Worm (Caenorhabditis elegans): ENCODE data around the gene H20J04.9.

DNA sequence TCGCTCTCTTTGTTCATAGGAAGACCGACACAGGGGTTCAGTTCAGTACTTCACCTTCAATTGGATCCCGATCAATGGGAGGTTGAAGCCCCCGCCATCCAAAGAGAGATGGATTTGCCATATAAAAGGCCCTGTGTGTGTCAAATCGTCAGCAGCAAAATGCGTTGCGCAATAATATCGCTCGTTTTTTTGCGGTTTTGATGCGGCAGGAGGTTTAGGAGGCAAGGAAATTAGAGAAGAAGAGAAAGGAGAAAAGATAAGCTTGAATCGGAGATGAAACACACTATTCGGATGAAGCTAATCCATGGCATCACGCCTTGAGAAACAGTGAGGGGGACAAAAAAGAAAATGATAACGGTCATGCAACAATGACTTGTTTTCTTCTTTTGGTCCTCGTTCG is 43.5 kb downstream of the H20J04.9 start:
- TF ChIP-seq nhr-77 (tag; optimal IDR thresholded peaks at IDR 0.05) (no peak), nhr-12 (tag; optimal IDR thresholded peaks at IDR 0.05) (no peak), unc-62 (GFP tag; optimal IDR thresholded peaks at IDR 0.05) (no peak), ztf-11 (tag; optimal IDR thresholded peaks at IDR 0.05) (no peak), daf-12 (tag; optimal IDR thresholded peaks at IDR 0.05) (no peak), lin-39 (tag; optimal IDR thresholded peaks at IDR 0.05) (no peak), ceh-9 (tag; optimal IDR thresholded peaks at IDR 0.05) (no peak), pqm-1 (tag; optimal IDR thresholded peaks at IDR 0.05) (no peak), jun-1 (tag; optimal IDR thresholded peaks at IDR 0.05) (no peak), nhr-237 (tag; optimal IDR thresholded peaks at IDR 0.05) (no peak), skn-1 (tag; optimal IDR thresholded peaks at IDR 0.05) (no peak), nhr-25 (tag; optimal IDR thresholded peaks at IDR 0.05) (no peak), lin-15B (tag; optimal IDR thresholded peaks at IDR 0.05) (no peak), unc-39 (tag; optimal IDR thresholded peaks at IDR 0.05) (no peak)
